Worm (Caenorhabditis elegans) whole organism, early embryonic: ENCODE results near the gene M60.7.

Experiments used
- B0310.2 ChIP-seq: sonication (generic microtip); optimal IDR thresholded peaks from 2 replicates; lab custom pipeline; 2016; ENCODE audit warnings: mild to moderate bottlenecking, missing genetic modification characterization, missing compliant biosample characterization
- aly-1 ChIP-seq: sonication (generic microtip); optimal IDR thresholded peaks from 2 replicates; lab custom pipeline; 2016; ENCODE audit warnings: missing genetic modification characterization, missing compliant biosample characterization
- ama-1 ChIP-seq: fragments of 150-350 bp; optimal IDR thresholded peaks from 2 replicates; lab custom pipeline; 2014
- ceh-36 ChIP-seq: sonication (generic microtip); optimal IDR thresholded peaks from 2 replicates; lab custom pipeline; 2016; ENCODE audit warnings: missing genetic modification characterization, inconsistent platforms, missing compliant biosample characterization
- ets-7 ChIP-seq: sonication (generic microtip); optimal IDR thresholded peaks from 2 replicates; lab custom pipeline; 2016; ENCODE audit warnings: missing genotype, missing genetic modification characterization, missing compliant biosample characterization
- hmbx-1 ChIP-seq: sonication (generic microtip); optimal IDR thresholded peaks from 2 replicates; lab custom pipeline; 2016; ENCODE audit warnings: mild to moderate bottlenecking, missing genetic modification characterization, missing compliant biosample characterization
- hmg-4 ChIP-seq: fragments of 200-800 bp; sonication (Bioruptor generic); optimal IDR thresholded peaks from 2 replicates; lab custom pipeline; 2018; ENCODE audit warnings: mild to moderate bottlenecking, missing genetic modification characterization, missing compliant biosample characterization
- pes-1 ChIP-seq: fragments of 200-800 bp; sonication (Bioruptor generic); IDR thresholded peaks from 2 replicates; pipeline ENCODE4 v1.3.6; 2022; ENCODE audit warnings: missing genetic modification reagents, missing genetic modification characterization, missing compliant biosample characterization
- scrt-1 ChIP-seq: fragments of 200-800 bp; sonication (Bioruptor generic); IDR thresholded peaks from 2 replicates; pipeline ENCODE4 v1.3.6; 2022; ENCODE audit warnings: missing genetic modification characterization, missing compliant biosample characterization
- sea-1 ChIP-seq: fragments of 200-800 bp; sonication (Bioruptor generic); conservative IDR thresholded peaks from 2 replicates; pipeline ENCODE4 v1.3.6; 2022; ENCODE audit warnings: missing genetic modification characterization, missing compliant biosample characterization
- tra-4 ChIP-seq: sonication (generic microtip); optimal IDR thresholded peaks from 2 replicates; lab custom pipeline; 2017; ENCODE audit warnings: missing genetic modification characterization, missing compliant biosample characterization

DNA sequence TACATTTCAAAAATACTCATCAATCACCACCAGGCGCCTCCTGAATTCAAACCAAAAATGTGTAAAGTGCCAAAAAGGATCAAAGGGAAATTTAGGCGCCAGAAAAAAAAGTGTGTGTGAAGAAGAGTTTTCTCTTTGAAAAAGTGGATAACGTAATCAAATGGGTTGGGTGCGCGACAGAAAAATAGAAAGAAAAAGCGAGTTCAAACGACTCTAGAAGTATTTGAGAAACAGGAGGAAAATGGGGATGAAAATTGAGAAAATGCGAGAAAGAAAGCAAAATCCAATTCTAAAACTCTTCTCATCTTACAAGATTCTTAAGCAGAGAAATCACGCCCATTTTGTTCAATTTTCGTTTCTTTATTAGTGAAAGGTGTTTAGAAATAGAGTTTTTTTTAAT is 47.5 kb upstream of the M60.7 start:
- TF ChIP-seq ceh-36 (tag; lab: Kevin White, UChicago) (no peak), ets-7 (tag; lab: Kevin White, UChicago) (no peak), pes-1 (GFP tag; lab: Robert Waterston, UW) (no peak), ama-1 (lab: Kevin White, UChicago) (no peak), hmbx-1 (tag; lab: Kevin White, UChicago) (no peak), hmg-4 (GFP tag; lab: Kevin White, UChicago) (no peak), aly-1 (tag; lab: Kevin White, UChicago) (no peak), sea-1 (no peak), scrt-1 (GFP tag; lab: Robert Waterston, UW) (no peak), B0310.2 (tag; lab: Kevin White, UChicago) (no peak), tra-4 (no peak)
